Fruit fly (Drosophila melanogaster): ENCODE results near the gene Doc3.

Doc3 gene

dm6 chr3L:9011485-9012389 lies 6.7 kb downstream of the Doc3 start:
- TF ChIP-seq sv (GFP tag; optimal IDR thresholded peaks at IDR 0.05): peak; percentile 65
- no peak for TF ChIP-seq Abd-B (GFP tag; optimal IDR thresholded peaks at IDR 0.05)

dm6 chr3L:9013745-9014144 lies 8.7 kb downstream of the Doc3 start:
- no peak for TF ChIP-seq Jra (GFP tag; optimal IDR thresholded peaks at IDR 0.05)

- no peak for TF ChIP-seq lola (GFP tag; optimal IDR thresholded peaks at IDR 0.05)
- TF ChIP-seq fru (GFP tag; optimal IDR thresholded peaks at IDR 0.05): no peak
- TF ChIP-seq Mio (GFP tag; optimal IDR thresholded peaks at IDR 0.05): no peak
- no peak for TF ChIP-seq Hnf4 (GFP tag; optimal IDR thresholded peaks at IDR 0.05)
- TF ChIP-seq Myc (optimal IDR thresholded peaks at IDR 0.05): no peak
- no peak for TF ChIP-seq CrebA (GFP tag; optimal IDR thresholded peaks at IDR 0.05; ENCODE audit: borderline replicate concordance)
Measured at dm6 chr3L:9017414-9017813, 12.4 kb downstream of the Doc3 start.

dm6 chr3L:9019196-9019662 lies 14.2 kb downstream of the Doc3 start, which contains the start of gene Doc2:
Gene Doc2, minus strand, starts transcription at chr3L:9019246.
- TF ChIP-seq Dif (GFP tag; optimal IDR thresholded peaks at IDR 0.05; ENCODE audit: partially characterized antibody) (peak; percentile 24), dmrt93B (GFP tag; optimal IDR thresholded peaks at IDR 0.05) (no peak), dl (GFP tag; optimal IDR thresholded peaks at IDR 0.05; ENCODE audit: insufficient read depth in 1 of 2, partially characterized antibody in 2 of 2) (peak in 1 of 2 experiments; percentile 23)

dm6 chr3L:9020436-9021370 lies 15.7 kb downstream of the Doc3 start:
- no peak for TF ChIP-seq Mio (GFP tag; optimal IDR thresholded peaks at IDR 0.05)
- peak; percentile 4 for TF ChIP-seq h (GFP tag; optimal IDR thresholded peaks at IDR 0.05)
- no peak for TF ChIP-seq CG32264 (GFP tag; optimal IDR thresholded peaks at IDR 0.05)

- TF ChIP-seq br (GFP tag; optimal IDR thresholded peaks at IDR 0.05) (peak; percentile 8), fru (GFP tag; optimal IDR thresholded peaks at IDR 0.05) (no peak), Jra (GFP tag; optimal IDR thresholded peaks at IDR 0.05) (no peak), ey (GFP tag; optimal IDR thresholded peaks at IDR 0.05) (peak; percentile 34), HLH106 (tag; optimal IDR thresholded peaks at IDR 0.05) (peak; percentile 0), h (GFP tag; optimal IDR thresholded peaks at IDR 0.05) (peak; percentile 39), sv (GFP tag; optimal IDR thresholded peaks at IDR 0.05) (peak; percentile 55), OdsH (GFP tag; optimal IDR thresholded peaks at IDR 0.05) (peak; percentile 7), foxo (GFP tag; optimal IDR thresholded peaks at IDR 0.05) (peak in 1 of 2 experiments; percentile 15)
Measured at dm6 chr3L:9023627-9024026, 18.6 kb downstream of the Doc3 start.

- TF ChIP-seq fru (GFP tag; optimal IDR thresholded peaks at IDR 0.05) (no peak), Hr78 (GFP tag; optimal IDR thresholded peaks at IDR 0.05) (no peak), Hnf4 (GFP tag; optimal IDR thresholded peaks at IDR 0.05) (no peak), GATAd (GFP tag; optimal IDR thresholded peaks at IDR 0.05) (no peak), psq (GFP tag; optimal IDR thresholded peaks at IDR 0.05) (no peak), Sp1 (GFP tag; optimal IDR thresholded peaks at IDR 0.05) (no peak), Vsx2 (GFP tag; optimal IDR thresholded peaks at IDR 0.05; ENCODE audit: partially characterized antibody) (no peak)
Measured at dm6 chr3L:9024741-9025140, 19.7 kb downstream of the Doc3 start.
